Worm (Caenorhabditis elegans): ENCODE measurements around the gene slc-17.5.
A peak's percentile ranks its signal among the peaks of the same experiment; 100 is the strongest.

slc-17.5 gene

ce11 chrV:8284800-8285199 is at the start of gene slc-17.5:
Gene slc-17.5, minus strand, starts transcription at chrV:8284900.
- TF ChIP-seq zag-1 (tag; optimal IDR thresholded peaks at IDR 0.05): no peak
- TF ChIP-seq pqm-1 (tag; optimal IDR thresholded peaks at IDR 0.05): no peak
- TF ChIP-seq tbx-2 (tag; optimal IDR thresholded peaks at IDR 0.05): no peak
- no peak for TF ChIP-seq swsn-7 (tag; optimal IDR thresholded peaks at IDR 0.05)
- TF ChIP-seq lsy-2 (tag; optimal IDR thresholded peaks at IDR 0.05): no peak
- no peak for TF ChIP-seq mdl-1 (tag; optimal IDR thresholded peaks at IDR 0.05)

DNA sequence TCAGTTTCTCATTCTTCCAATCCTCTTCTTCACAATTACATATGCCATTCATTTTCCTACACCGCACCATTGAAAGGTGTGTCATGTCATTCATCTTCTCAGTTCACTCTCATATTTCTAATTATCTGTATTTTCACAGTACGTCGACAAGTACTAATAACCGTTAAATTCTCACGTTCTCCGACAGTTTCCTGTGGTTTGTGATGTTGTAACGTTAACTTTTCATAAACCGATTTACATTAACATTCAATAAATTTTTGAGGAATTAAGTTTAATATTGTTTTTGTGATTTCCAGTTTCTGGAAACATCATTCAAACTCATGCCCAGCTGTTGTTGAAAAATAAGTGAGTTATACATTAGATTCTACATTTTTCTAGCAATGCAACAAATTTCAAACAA is 49.7 kb upstream of the slc-17.5 start, which contains the start of gene tmd-2:
TSS of gene tmd-2 (plus strand) at position 301 of the 400 bp plus-strand sequence.
- TF ChIP-seq nhr-11 (tag; optimal IDR thresholded peaks at IDR 0.05): no peak
- peak; percentile 18 for TF ChIP-seq blmp-1 (tag; optimal IDR thresholded peaks at IDR 0.05)
- TF ChIP-seq sox-4 (tag; optimal IDR thresholded peaks at IDR 0.05): no peak
- TF ChIP-seq ztf-11 (tag; optimal IDR thresholded peaks at IDR 0.05): no peak
- no peak for TF ChIP-seq mab-9 (GFP tag; IDR thresholded peaks at IDR 0.05)
- no peak for TF ChIP-seq aly-2 (tag; optimal IDR thresholded peaks at IDR 0.05)
- no peak for TF ChIP-seq efl-1 (optimal IDR thresholded peaks at IDR 0.05)
- peak in 1 of 2 experiments; percentile 56 for TF ChIP-seq efl-1 (GFP tag; optimal IDR thresholded peaks at IDR 0.05 in 1 of 2)
- no peak for TF ChIP-seq ceh-82 (tag; optimal IDR thresholded peaks at IDR 0.05)

- no peak for TF ChIP-seq dpl-1 (GFP tag; optimal IDR thresholded peaks at IDR 0.05)
- no peak for TF ChIP-seq sup-37 (GFP tag; optimal IDR thresholded peaks at IDR 0.05)
- no peak for TF ChIP-seq lin-13 (GFP tag; optimal IDR thresholded peaks at IDR 0.05)
- TF ChIP-seq nhr-90 (tag; optimal IDR thresholded peaks at IDR 0.05; ENCODE audit: poor library complexity): no peak
- TF ChIP-seq efl-3 (GFP tag; optimal IDR thresholded peaks at IDR 0.05): no peak
- TF ChIP-seq efl-1 (optimal IDR thresholded peaks at IDR 0.05): no peak
- no peak for TF ChIP-seq efl-1 (GFP tag; optimal IDR thresholded peaks at IDR 0.05 in 1 of 2)
Measured at ce11 chrV:8327080-8327479, 42.4 kb upstream of the slc-17.5 start.

DNA sequence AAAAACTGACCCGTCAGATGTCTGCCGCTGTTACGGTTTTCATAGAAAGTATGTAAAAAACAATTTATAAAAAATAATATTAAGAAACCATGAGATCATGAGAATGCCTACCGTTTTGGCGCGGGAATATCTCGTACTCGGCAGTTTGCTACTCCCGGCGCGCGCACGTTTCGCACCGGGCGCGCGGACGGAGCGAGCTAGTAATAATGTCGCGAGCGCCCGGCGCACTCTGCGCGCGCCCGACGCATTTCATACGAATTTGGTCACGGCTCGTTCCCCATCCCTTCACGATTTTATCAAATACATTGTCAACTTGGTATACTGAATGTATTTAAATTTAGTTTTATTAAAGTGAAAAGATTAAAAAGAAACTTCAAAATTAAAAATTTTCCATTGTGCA is 41.2 kb upstream of the slc-17.5 start:
- TF ChIP-seq nhr-28 (tag; optimal IDR thresholded peaks at IDR 0.05): no peak

DNA sequence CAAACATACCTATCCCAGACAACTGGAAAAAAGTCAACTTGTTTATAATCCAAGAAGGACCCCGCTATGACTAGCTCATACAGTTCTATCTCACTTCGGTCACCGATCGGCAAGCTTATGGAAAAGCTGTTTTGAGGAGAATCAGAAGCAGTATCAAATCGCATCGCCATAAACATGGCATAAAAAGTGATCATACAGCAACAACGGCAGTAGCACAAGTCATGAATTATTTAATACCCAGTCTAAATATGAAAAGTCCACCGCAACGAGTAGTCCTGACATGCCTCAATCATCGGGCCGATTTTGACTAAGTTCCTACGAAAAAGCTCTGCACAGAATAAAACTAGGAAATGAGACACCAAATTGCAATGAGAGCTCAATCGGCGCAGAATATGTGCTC is 38.8 kb upstream of the slc-17.5 start:
- no peak for TF ChIP-seq pqm-1 (tag; optimal IDR thresholded peaks at IDR 0.05)
- no peak for TF ChIP-seq fkh-4 (tag; optimal IDR thresholded peaks at IDR 0.05; ENCODE audit: borderline replicate concordance)
- TF ChIP-seq ceh-90 (tag; optimal IDR thresholded peaks at IDR 0.05): no peak
- no peak for TF ChIP-seq rnt-1 (tag; optimal IDR thresholded peaks at IDR 0.05)
- TF ChIP-seq vab-15 (tag; optimal IDR thresholded peaks at IDR 0.05): no peak
- no peak for TF ChIP-seq lin-13 (GFP tag; optimal IDR thresholded peaks at IDR 0.05)
- no peak for TF ChIP-seq ces-1 (GFP tag; optimal IDR thresholded peaks at IDR 0.05)
- TF ChIP-seq nhr-11 (tag; optimal IDR thresholded peaks at IDR 0.05): no peak

- no peak for TF ChIP-seq efl-3 (GFP tag; optimal IDR thresholded peaks at IDR 0.05)
- TF ChIP-seq efl-1 (optimal IDR thresholded peaks at IDR 0.05): no peak
- peak in 1 of 2 experiments; percentile 32 for TF ChIP-seq efl-1 (GFP tag; optimal IDR thresholded peaks at IDR 0.05 in 1 of 2)
- TF ChIP-seq aly-2 (tag; optimal IDR thresholded peaks at IDR 0.05): no peak
- no peak for TF ChIP-seq C16A3.4 (tag; optimal IDR thresholded peaks at IDR 0.05)
Measured at ce11 chrV:8318135-8318534, 33.4 kb upstream of the slc-17.5 start, which contains the start of gene clec-219. Gene clec-219, plus strand, starts transcription at chrV:8318435.

- TF ChIP-seq ceh-82 (tag; optimal IDR thresholded peaks at IDR 0.05) (no peak), nhr-90 (tag; optimal IDR thresholded peaks at IDR 0.05; ENCODE audit: poor library complexity) (no peak), mef-2 (tag; optimal IDR thresholded peaks at IDR 0.05) (no peak), ces-1 (GFP tag; optimal IDR thresholded peaks at IDR 0.05) (no peak), nhr-47 (tag; optimal IDR thresholded peaks at IDR 0.05) (no peak), aly-2 (tag; optimal IDR thresholded peaks at IDR 0.05) (no peak), nhr-77 (tag; optimal IDR thresholded peaks at IDR 0.05) (no peak)
Measured at ce11 chrV:8311210-8311609, 26.5 kb upstream of the slc-17.5 start, which contains the start of gene W02D7.12. Gene W02D7.12, plus strand, starts transcription at chrV:8311510.
